Fruit fly (Drosophila melanogaster) whole organism, pupa: Measurements from ENCODE around the gene AdipoR.

Source experiments
- CG10348 ChIP-seq: fragments of 200-800 bp; sonication (Bioruptor generic); IDR thresholded peaks from 2 replicates; pipeline ENCODE4 v1.3.6; 2022; ENCODE audit warnings: missing biosample characterization, missing genetic modification characterization
- CG12605 ChIP-seq: fragments of 200-800 bp; sonication (Bioruptor generic); IDR thresholded peaks from 2 replicates; pipeline ENCODE4 v1.3.6; 2022; ENCODE audit warnings: missing biosample characterization, missing genetic modification characterization
- CG13204 ChIP-seq: fragments of 200-800 bp; sonication (Bioruptor generic); optimal IDR thresholded peaks from 2 replicates; lab custom pipeline; 2018; ENCODE audit warnings: missing biosample characterization, mild to moderate bottlenecking, missing genetic modification characterization, moderate library complexity
- CG14655 ChIP-seq: fragments of 200-800 bp; sonication (Bioruptor generic); optimal IDR thresholded peaks from 3 replicates; lab custom pipeline; 2017; ENCODE audit warnings: mild to moderate bottlenecking, missing biosample characterization, missing genetic modification reagents, missing genetic modification characterization
- CG15710 ChIP-seq: fragments of 200-800 bp; sonication (Bioruptor generic); optimal IDR thresholded peaks from 2 replicates; lab custom pipeline; 2018; ENCODE audit warnings: missing biosample characterization, mild to moderate bottlenecking, missing genetic modification characterization, moderate library complexity
- CG17806 ChIP-seq: fragments of 200-800 bp; sonication (Bioruptor generic); optimal IDR thresholded peaks from 2 replicates; lab custom pipeline; 2018; ENCODE audit warnings: missing biosample characterization, mild to moderate bottlenecking, missing genetic modification characterization, moderate library complexity
- CG32121 ChIP-seq: fragments of 200-800 bp; sonication (Bioruptor generic); IDR thresholded peaks from 2 replicates; pipeline ENCODE4 v1.3.6; 2022; ENCODE audit warnings: missing biosample characterization, missing genetic modification characterization
- CG34367 ChIP-seq: fragments of 200-800 bp; sonication (Bioruptor generic); optimal IDR thresholded peaks from 2 replicates; lab custom pipeline; 2018; ENCODE audit warnings: missing biosample characterization, mild to moderate bottlenecking, missing genetic modification characterization
- CG4496 ChIP-seq: fragments of 200-800 bp; sonication (Bioruptor generic); IDR thresholded peaks from 3 replicates; pipeline ENCODE4 v1.3.6; 2022; ENCODE audit warnings: missing biosample characterization, missing genetic modification characterization
- CG8159 ChIP-seq: fragments of 200-800 bp; sonication (Bioruptor generic); optimal IDR thresholded peaks from 3 replicates; lab custom pipeline; 2018; ENCODE audit warnings: missing biosample characterization, mild to moderate bottlenecking, missing genetic modification characterization, moderate library complexity
- CG8301 ChIP-seq: fragments of 200-800 bp; sonication (Bioruptor generic); optimal IDR thresholded peaks from 2 replicates; lab custom pipeline; 2018; ENCODE audit warnings: missing biosample characterization, mild to moderate bottlenecking, missing genetic modification characterization
- CG9948 ChIP-seq: fragments of 200-800 bp; sonication (Bioruptor generic); optimal IDR thresholded peaks from 2 replicates; lab custom pipeline; 2018; ENCODE audit warnings: missing biosample characterization, mild to moderate bottlenecking, missing genetic modification characterization, moderate library complexity
- D1 ChIP-seq: fragments of 200-800 bp; sonication (Bioruptor generic); optimal IDR thresholded peaks from 2 replicates; lab custom pipeline; 2018; ENCODE audit warnings: missing biosample characterization, mild to moderate bottlenecking, missing genetic modification characterization, moderate library complexity
- EcR ChIP-seq: fragments of 200-800 bp; sonication (Bioruptor generic); optimal IDR thresholded peaks from 3 replicates; lab custom pipeline; 2019; ENCODE audit warnings: missing biosample characterization, missing genetic modification characterization, mild to moderate bottlenecking, moderate library complexity, missing genetic modification reagents
- Ets98B ChIP-seq: fragments of 200-800 bp; sonication (Bioruptor generic); IDR thresholded peaks from 2 replicates; pipeline ENCODE4 v1.3.6; 2022; ENCODE audit warnings: missing biosample characterization, missing genetic modification characterization
- Pif1A ChIP-seq: fragments of 200-800 bp; sonication (Bioruptor generic); optimal IDR thresholded peaks from 3 replicates; lab custom pipeline; 2016; ENCODE audit warnings: missing biosample characterization, missing genetic modification characterization
- Pif1B ChIP-seq: fragments of 200-800 bp; sonication (Bioruptor generic); optimal IDR thresholded peaks from 3 replicates; lab custom pipeline; 2016; ENCODE audit warnings: missing biosample characterization, missing genetic modification characterization
- Snoo ChIP-seq: fragments of 200-800 bp; sonication (Bioruptor generic); optimal IDR thresholded peaks from 3 replicates; lab custom pipeline; 2017; ENCODE audit warnings: missing biosample characterization, mild to moderate bottlenecking, missing genetic modification characterization, inconsistent platforms
- fd96Ca ChIP-seq: fragments of 200-800 bp; sonication (Bioruptor generic); IDR thresholded peaks from 3 replicates; pipeline ENCODE4 v1.3.6; 2022; ENCODE audit warnings: missing biosample characterization, missing genetic modification characterization
- gl ChIP-seq: fragments of 200-800 bp; sonication (Bioruptor generic); optimal IDR thresholded peaks from 2 replicates; lab custom pipeline; 2018; ENCODE audit warnings: missing biosample characterization, mild to moderate bottlenecking, missing genetic modification characterization
- rn ChIP-seq: fragments of 200-800 bp; sonication (Bioruptor generic); IDR thresholded peaks from 2 replicates; pipeline ENCODE4 v1.3.6; 2022; ENCODE audit warnings: missing biosample characterization, missing genetic modification characterization

AdipoR gene

dm6 chr3R:22536504-22537423 is 10.9 kb downstream of the AdipoR start:
- TF ChIP-seq CG8159 (tag; lab: Kevin White, UChicago): peak; percentile 89
- peak; percentile 64 for TF ChIP-seq gl
- peak; percentile 82 for TF ChIP-seq CG9948 (tag; lab: Kevin White, UChicago)
- TF ChIP-seq CG15710 (tag; lab: Kevin White, UChicago): peak; percentile 83
- peak; percentile 89 for TF ChIP-seq CG17806 (tag; lab: Kevin White, UChicago)
- TF ChIP-seq CG14655 (GFP tag; lab: Kevin White, UChicago): peak; percentile 38
- peak; percentile 52 for TF ChIP-seq CG13204 (GFP tag; lab: Kevin White, UChicago)
- TF ChIP-seq CG12605: no peak
- TF ChIP-seq Snoo: peak; percentile 54
- peak; percentile 39 for TF ChIP-seq D1 (tag; lab: Kevin White, UChicago)
- peak; percentile 80 for TF ChIP-seq CG34367
- TF ChIP-seq EcR (GFP tag; lab: Kevin White, UChicago): peak; percentile 81
- TF ChIP-seq Pif1A: peak; percentile 59
- no peak for TF ChIP-seq Ets98B (GFP tag; lab: Robert Waterston, UW)
- TF ChIP-seq CG10348 (GFP tag; lab: Robert Waterston, UW): no peak
- TF ChIP-seq Pif1B (GFP tag; lab: Kevin White, UChicago): peak; percentile 47

dm6 chr3R:22535945-22536344 is 11.7 kb downstream of the AdipoR start:
- TF ChIP-seq CG8301 (tag; lab: Kevin White, UChicago) (no peak), CG10348 (GFP tag; lab: Robert Waterston, UW) (no peak), CG4496 (GFP tag; lab: Robert Waterston, UW) (no peak), CG17806 (tag; lab: Kevin White, UChicago) (no peak), CG34367 (no peak), D1 (tag; lab: Kevin White, UChicago) (no peak), CG12605 (no peak), CG14655 (GFP tag; lab: Kevin White, UChicago) (no peak), CG15710 (tag; lab: Kevin White, UChicago) (no peak), CG8159 (tag; lab: Kevin White, UChicago) (no peak), Ets98B (GFP tag; lab: Robert Waterston, UW) (no peak), Snoo (no peak), rn (no peak), EcR (GFP tag; lab: Kevin White, UChicago) (no peak), Pif1A (no peak), CG32121 (GFP tag; lab: Robert Waterston, UW) (no peak), Pif1B (GFP tag; lab: Kevin White, UChicago) (no peak)

- peak; percentile 82 for TF ChIP-seq EcR (GFP tag; lab: Kevin White, UChicago)
- no peak for TF ChIP-seq CG32121 (GFP tag; lab: Robert Waterston, UW)
These were observed 13.4 kb downstream of the AdipoR start for dm6 chr3R:22533973-22534931.

- TF ChIP-seq EcR (GFP tag; lab: Kevin White, UChicago): no peak
- TF ChIP-seq CG8159 (tag; lab: Kevin White, UChicago): no peak
- TF ChIP-seq CG14655 (GFP tag; lab: Kevin White, UChicago): no peak
- no peak for TF ChIP-seq rn
- TF ChIP-seq CG15710 (tag; lab: Kevin White, UChicago): no peak
- no peak for TF ChIP-seq D1 (tag; lab: Kevin White, UChicago)
- no peak for TF ChIP-seq CG34367
- no peak for TF ChIP-seq CG12605
- no peak for TF ChIP-seq CG17806 (tag; lab: Kevin White, UChicago)
- no peak for TF ChIP-seq Snoo
- no peak for TF ChIP-seq CG32121 (GFP tag; lab: Robert Waterston, UW)
- TF ChIP-seq fd96Ca (GFP tag; lab: Robert Waterston, UW): no peak
- TF ChIP-seq Ets98B (GFP tag; lab: Robert Waterston, UW): no peak
- TF ChIP-seq Pif1A: no peak
- TF ChIP-seq CG10348 (GFP tag; lab: Robert Waterston, UW): no peak
- TF ChIP-seq CG4496 (GFP tag; lab: Robert Waterston, UW): no peak
- TF ChIP-seq CG8301 (tag; lab: Kevin White, UChicago): no peak
- no peak for TF ChIP-seq gl
These were observed 15.8 kb downstream of the AdipoR start, which contains the start of gene CG33093 for dm6 chr3R:22531801-22532200. TSS of gene CG33093 (minus strand) at chr3R:22531922.

dm6 chr3R:22530305-22530704 is 17.3 kb downstream of the AdipoR start, which contains the start of gene CG33099:
TSS of gene CG33099 (minus strand) at chr3R:22530572.
- TF ChIP-seq CG9948 (tag; lab: Kevin White, UChicago) (no peak), EcR (GFP tag; lab: Kevin White, UChicago) (peak; percentile 4), CG4496 (GFP tag; lab: Robert Waterston, UW) (peak; percentile 55; the same call in 2 of the 3 replicates), CG10348 (GFP tag; lab: Robert Waterston, UW) (no peak), CG34367 (no peak), gl (peak; percentile 17), Ets98B (GFP tag; lab: Robert Waterston, UW) (0 out of 2 replicates have a peak, but pooled peaks have one; percentile 11), D1 (tag; lab: Kevin White, UChicago) (no peak), CG32121 (GFP tag; lab: Robert Waterston, UW) (peak; percentile 36; the same call in 1 of the 2 replicates), CG14655 (GFP tag; lab: Kevin White, UChicago) (peak; percentile 4), CG17806 (tag; lab: Kevin White, UChicago) (no peak), Pif1A (peak; percentile 44), Pif1B (GFP tag; lab: Kevin White, UChicago) (peak; percentile 52)
